Fruit fly (Drosophila melanogaster) whole organism, embryonic: Measurements from ENCODE around the gene CG1142.
A peak's percentile ranks its signal among the peaks of the same experiment; 100 is the strongest.

Experiments
- Ada2b ChIP-seq: fragments of 200-800 bp; sonication (Bioruptor generic); IDR thresholded peaks from 2 replicates; pipeline ENCODE4 v1.3.6; 2022; ENCODE audit warnings: missing biosample characterization, missing genetic modification characterization
- Atf-2 ChIP-seq: fragments of 200-800 bp; sonication (Bioruptor generic); optimal IDR thresholded peaks from 2 replicates; lab custom pipeline; 2016; ENCODE audit warnings: missing biosample characterization, missing genetic modification characterization
- CG10462 ChIP-seq: fragments of 200-800 bp; sonication (Bioruptor generic); optimal IDR thresholded peaks from 2 replicates; lab custom pipeline; 2016; ENCODE audit warnings: missing biosample characterization, missing genetic modification characterization
- CG12236 ChIP-seq: fragments of 200-800 bp; sonication (Bioruptor generic); optimal IDR thresholded peaks from 2 replicates; lab custom pipeline; 2016; ENCODE audit warnings: missing biosample characterization, missing genetic modification characterization
- CG1233 ChIP-seq: fragments of 200-800 bp; sonication (Bioruptor generic); optimal IDR thresholded peaks from 4 replicates; lab custom pipeline; 2018; ENCODE audit warnings: missing biosample characterization, mild to moderate bottlenecking, missing genetic modification characterization
- CG12769 ChIP-seq: fragments of 200-800 bp; sonication (Bioruptor generic); optimal IDR thresholded peaks from 2 replicates; lab custom pipeline; 2019; ENCODE audit warnings: missing biosample characterization, mild to moderate bottlenecking, missing genetic modification characterization, moderate library complexity
- CG14441 ChIP-seq: fragments of 200-800 bp; sonication (Bioruptor generic); IDR thresholded peaks from 2 replicates; pipeline ENCODE4 v1.3.6; 2022; ENCODE audit warnings: missing biosample characterization, missing genetic modification characterization
- CG14710 ChIP-seq: fragments of 200-800 bp; sonication (Bioruptor generic); optimal IDR thresholded peaks from 3 replicates; lab custom pipeline; 2019; ENCODE audit warnings: missing biosample characterization, mild to moderate bottlenecking, missing genetic modification characterization, moderate library complexity
- CG1529 ChIP-seq: fragments of 200-800 bp; sonication (Bioruptor generic); optimal IDR thresholded peaks from 3 replicates; lab custom pipeline; 2018; ENCODE audit warnings: missing biosample characterization, missing genetic modification characterization
- CG1647 ChIP-seq: fragments of 200-800 bp; sonication (Bioruptor generic); optimal IDR thresholded peaks from 3 replicates; lab custom pipeline; 2016; ENCODE audit warnings: missing biosample characterization, missing genetic modification characterization
- CG18599 ChIP-seq: fragments of 200-800 bp; sonication (Bioruptor generic); optimal IDR thresholded peaks from 3 replicates; lab custom pipeline; 2017; ENCODE audit warnings: missing biosample characterization, missing genetic modification characterization, mild to moderate bottlenecking, moderate library complexity, missing genetic modification reagents
- CG4820 ChIP-seq: fragments of 200-800 bp; sonication (Bioruptor generic); optimal IDR thresholded peaks from 3 replicates; lab custom pipeline; 2016; ENCODE audit warnings: missing biosample characterization, missing genetic modification characterization
- CG6689 ChIP-seq: fragments of 200-800 bp; sonication (Bioruptor generic); IDR thresholded peaks from 2 replicates; pipeline ENCODE4 v1.3.6; 2022; ENCODE audit warnings: missing biosample characterization, missing genetic modification characterization
- CG6813 ChIP-seq: fragments of 200-800 bp; sonication (Bioruptor generic); optimal IDR thresholded peaks from 2 replicates; lab custom pipeline; 2017; ENCODE audit warnings: missing biosample characterization, missing genetic modification characterization, mild to moderate bottlenecking, moderate library complexity, missing genetic modification reagents
- CG7786 ChIP-seq: fragments of 200-800 bp; sonication (Bioruptor generic); optimal IDR thresholded peaks from 2 replicates; lab custom pipeline; 2016; ENCODE audit warnings: missing biosample characterization, missing genetic modification characterization
- CG7839 ChIP-seq: fragments of 200-800 bp; sonication (Bioruptor generic); optimal IDR thresholded peaks from 3 replicates; lab custom pipeline; 2018; ENCODE audit warnings: missing biosample characterization, mild to moderate bottlenecking, missing genetic modification characterization, moderate library complexity
- CG8388 ChIP-seq: fragments of 200-800 bp; sonication (Bioruptor generic); optimal IDR thresholded peaks from 2 replicates; lab custom pipeline; 2019; ENCODE audit warnings: missing biosample characterization, mild to moderate bottlenecking, missing genetic modification characterization, moderate library complexity
- D19B ChIP-seq: fragments of 200-800 bp; sonication (Bioruptor generic); optimal IDR thresholded peaks from 2 replicates; lab custom pipeline; 2017; ENCODE audit warnings: missing biosample characterization, mild to moderate bottlenecking, missing genetic modification characterization
- Drgx ChIP-seq: fragments of 200-800 bp; sonication (Bioruptor generic); IDR thresholded peaks from 2 replicates; pipeline ENCODE4 v1.3.6; 2022; ENCODE audit warnings: missing biosample characterization, missing genetic modification characterization
- ERR ChIP-seq: fragments of 200-800 bp; sonication (Bioruptor generic); optimal IDR thresholded peaks from 2 replicates; lab custom pipeline; 2016; ENCODE audit warnings: missing biosample characterization, missing genetic modification characterization
- HHEX ChIP-seq: fragments of 200-800 bp; sonication (Bioruptor generic); optimal IDR thresholded peaks from 3 replicates; lab custom pipeline; 2017; ENCODE audit warnings: missing biosample characterization, mild to moderate bottlenecking, missing genetic modification characterization, missing genetic modification reagents
- HmgD ChIP-seq: fragments of 200-800 bp; sonication (Bioruptor generic); optimal IDR thresholded peaks from 3 replicates; lab custom pipeline; 2016; ENCODE audit warnings: missing biosample characterization, missing genetic modification characterization
- Hmx ChIP-seq: fragments of 200-800 bp; sonication (Bioruptor generic); optimal IDR thresholded peaks from 2 replicates; lab custom pipeline; 2016; ENCODE audit warnings: missing biosample characterization, missing genetic modification characterization
- Lim3 ChIP-seq: fragments of 200-800 bp; sonication (Bioruptor generic); IDR thresholded peaks from 2 replicates; pipeline ENCODE4 v1.3.6; 2022; ENCODE audit warnings: missing biosample characterization, missing genetic modification characterization
- Myb ChIP-seq: fragments of 200-800 bp; sonication (Bioruptor generic); optimal IDR thresholded peaks from 2 replicates; lab custom pipeline; 2016; ENCODE audit warnings: missing biosample characterization, missing genetic modification characterization
- NC2β ChIP-seq: fragments of 200-800 bp; sonication (Bioruptor generic); optimal IDR thresholded peaks from 2 replicates; lab custom pipeline; 2016; ENCODE audit warnings: missing biosample characterization, missing genetic modification characterization
- Neu2 ChIP-seq: fragments of 200-800 bp; sonication (Bioruptor generic); optimal IDR thresholded peaks from 3 replicates; lab custom pipeline; 2016; ENCODE audit warnings: missing biosample characterization, missing genetic modification characterization, borderline replicate concordance
- Ptx1 ChIP-seq: fragments of 200-800 bp; sonication (Bioruptor generic); IDR thresholded peaks from 2 replicates; pipeline ENCODE4 v1.3.6; 2022; ENCODE audit warnings: missing biosample characterization, missing genetic modification characterization
- Usf ChIP-seq: fragments of 200-800 bp; sonication (Bioruptor generic); optimal IDR thresholded peaks from 2 replicates; lab custom pipeline; 2017; ENCODE audit warnings: missing genotype, missing biosample characterization, missing genetic modification characterization
- Xrp1 ChIP-seq: fragments of 200-800 bp; sonication (Bioruptor generic); IDR thresholded peaks from 2 replicates; pipeline ENCODE4 v1.3.6; 2022; ENCODE audit warnings: missing biosample characterization, missing genetic modification characterization
- al ChIP-seq: fragments of 200-800 bp; sonication (Bioruptor generic); IDR thresholded peaks from 2 replicates; pipeline ENCODE4 v1.3.6; 2022; ENCODE audit warnings: missing biosample characterization, missing genetic modification characterization
- ap ChIP-seq: fragments of 200-800 bp; sonication (Bioruptor generic); IDR thresholded peaks from 2 replicates; pipeline ENCODE4 v1.3.6; 2022; ENCODE audit warnings: missing biosample characterization, missing genetic modification characterization
- bcd ChIP-seq: fragments of 200-800 bp; sonication (Bioruptor generic); optimal IDR thresholded peaks from 2 replicates; lab custom pipeline; 2017; ENCODE audit warnings: missing biosample characterization, mild to moderate bottlenecking, missing genetic modification characterization
- cato ChIP-seq: fragments of 200-800 bp; sonication (Bioruptor generic); optimal IDR thresholded peaks from 2 replicates; lab custom pipeline; 2016; ENCODE audit warnings: missing biosample characterization, missing genetic modification characterization, borderline replicate concordance
- da ChIP-seq: fragments of 200-800 bp; sonication (Bioruptor generic); optimal IDR thresholded peaks from 2 replicates; lab custom pipeline; 2016; ENCODE audit warnings: missing biosample characterization, missing genetic modification characterization
- ewg ChIP-seq: fragments of 200-800 bp; sonication (Bioruptor generic); optimal IDR thresholded peaks from 3 replicates; lab custom pipeline; 2017; ENCODE audit warnings: mild to moderate bottlenecking, missing biosample characterization, missing genetic modification reagents, missing genetic modification characterization
- exex ChIP-seq: fragments of 200-800 bp; sonication (Bioruptor generic); optimal IDR thresholded peaks from 4 replicates; lab custom pipeline; 2018; ENCODE audit warnings: missing biosample characterization, mild to moderate bottlenecking, missing genetic modification characterization, moderate library complexity
- jing ChIP-seq: fragments of 200-800 bp; sonication (Bioruptor generic); optimal IDR thresholded peaks from 2 replicates; lab custom pipeline; 2018; ENCODE audit warnings: missing biosample characterization, mild to moderate bottlenecking, missing genetic modification characterization
- onecut ChIP-seq: fragments of 200-800 bp; sonication (Bioruptor generic); IDR thresholded peaks from 2 replicates; pipeline ENCODE4 v1.3.6; 2022; ENCODE audit warnings: missing biosample characterization, missing genetic modification characterization
- pzg ChIP-seq: fragments of 200-800 bp; sonication (Bioruptor generic); optimal IDR thresholded peaks from 3 replicates; lab custom pipeline; 2018; ENCODE audit warnings: missing biosample characterization, mild to moderate bottlenecking, missing genetic modification characterization, moderate library complexity
- seq ChIP-seq: fragments of 200-800 bp; sonication (Bioruptor generic); IDR thresholded peaks from 2 replicates; pipeline ENCODE4 v1.3.6; 2022; ENCODE audit warnings: missing biosample characterization, missing genetic modification characterization
- sna ChIP-seq: fragments of 200-800 bp; sonication (Bioruptor generic); IDR thresholded peaks from 2 replicates; pipeline ENCODE4 v1.3.6; 2022; ENCODE audit warnings: missing biosample characterization, missing genetic modification characterization; ENCODE audit not compliant: partially characterized antibody
- wor ChIP-seq: fragments of 200-800 bp; sonication (Bioruptor generic); IDR thresholded peaks from 2 replicates; pipeline ENCODE4 v1.3.6; 2022; ENCODE audit warnings: missing biosample characterization, missing genetic modification characterization

CG1142 gene

dm6 chr3R:7490884-7491283, 17.3 kb upstream of the CG1142 start (continued):
- TF ChIP-seq CG18599 (GFP tag; lab: Kevin White, UChicago) (peak; percentile 36), CG6689 (peak; percentile 45; the same call in 1 of the 2 replicates), Xrp1 (GFP tag; lab: Robert Waterston, UW) (0 out of 2 replicates have a peak, but pooled peaks have one; percentile 9), CG1233 (GFP tag; lab: Kevin White, UChicago) (peak; percentile 61), cato (peak; percentile 29), ewg (GFP tag; lab: Kevin White, UChicago) (peak; percentile 48), exex (no peak), CG1647 (GFP tag; lab: Kevin White, UChicago) (no peak), CG4820 (GFP tag; lab: Kevin White, UChicago) (peak; percentile 62), onecut (no peak), da (GFP tag; lab: Kevin White, UChicago) (no peak), Myb (GFP tag; lab: Kevin White, UChicago) (no peak), jing (GFP tag; lab: Kevin White, UChicago) (peak; percentile 34), CG1529 (GFP tag; lab: Kevin White, UChicago) (peak; percentile 11), CG14441 (GFP tag; lab: Robert Waterston, UW) (peak; percentile 33; the same call in 1 of the 2 replicates), bcd (GFP tag; lab: Kevin White, UChicago) (peak; percentile 50), CG7839 (tag; lab: Kevin White, UChicago) (peak; percentile 74), CG6813 (GFP tag; lab: Kevin White, UChicago) (no peak), CG7786 (GFP tag; lab: Kevin White, UChicago) (no peak), Drgx (GFP tag; lab: Robert Waterston, UW) (peak; percentile 51), CG14710 (tag; lab: Kevin White, UChicago) (no peak), wor (peak; percentile 46; the same call in 1 of the 2 replicates), Neu2 (GFP tag; lab: Kevin White, UChicago) (no peak), NC2β (no peak), ap (GFP tag; lab: Robert Waterston, UW) (no peak), D19B (GFP tag; lab: Kevin White, UChicago) (no peak)

dm6 chr3R:7489902-7490301, 16.3 kb upstream of the CG1142 start:
- TF ChIP-seq sna (GFP tag; lab: Robert Waterston, UW) (no peak), HHEX (GFP tag; lab: Kevin White, UChicago) (no peak), CG10462 (GFP tag; lab: Kevin White, UChicago) (no peak), ERR (no peak), seq (GFP tag; lab: Robert Waterston, UW) (no peak), al (GFP tag; lab: Robert Waterston, UW) (no peak), CG8388 (no peak), pzg (GFP tag; lab: Kevin White, UChicago) (no peak), Ada2b (GFP tag; lab: Robert Waterston, UW) (no peak), Hmx (no peak), CG12236 (GFP tag; lab: Kevin White, UChicago) (no peak), Lim3 (no peak), Atf-2 (GFP tag; lab: Kevin White, UChicago) (no peak), Ptx1 (GFP tag; lab: Robert Waterston, UW) (no peak), HmgD (GFP tag; lab: Kevin White, UChicago) (no peak), CG12769 (tag; lab: Kevin White, UChicago) (no peak), Usf (GFP tag; lab: Kevin White, UChicago) (no peak)
